Fruit fly (Drosophila melanogaster) whole organism, wandering third instar larva: Measurements from ENCODE around the gene CG7714.

Source experiments
- Abd-B ChIP-seq: fragments of >200 bp; optimal IDR thresholded peaks from 2 replicates; lab custom pipeline; 2017; ENCODE audit warnings: missing biosample characterization, missing genetic modification characterization
- CG32264 ChIP-seq: fragments of 200-800 bp; sonication (Bioruptor generic); optimal IDR thresholded peaks from 2 replicates; lab custom pipeline; 2016; ENCODE audit warnings: missing biosample characterization, missing genetic modification characterization
- CG9705 ChIP-seq: fragments of 200-800 bp; sonication (Bioruptor generic); optimal IDR thresholded peaks from 2 replicates; lab custom pipeline; 2018; ENCODE audit warnings: missing biosample characterization, mild to moderate bottlenecking, missing genetic modification characterization
- CrebA ChIP-seq: fragments of 200-800 bp; sonication (Bioruptor generic); optimal IDR thresholded peaks from 2 replicates; lab custom pipeline; 2016; ENCODE audit warnings: missing biosample characterization, mild to moderate bottlenecking, missing genetic modification characterization, borderline replicate concordance
- Dfd ChIP-seq: fragments of >200 bp; optimal IDR thresholded peaks from 2 replicates; lab custom pipeline; 2017; ENCODE audit warnings: missing biosample characterization, missing genetic modification characterization
- Dif ChIP-seq: fragments of 200-275, 200-300 bp; sonication (Bioruptor generic); optimal IDR thresholded peaks from 2 replicates; lab custom pipeline; 2018; ENCODE audit warnings: missing biosample characterization, missing genetic modification characterization; ENCODE audit not compliant: partially characterized antibody
- GATAd ChIP-seq: sonication (Bioruptor generic); optimal IDR thresholded peaks from 2 replicates; lab custom pipeline; 2016; ENCODE audit warnings: missing biosample characterization, missing genetic modification characterization
- HLH106 ChIP-seq: fragments of 200-800 bp; optimal IDR thresholded peaks from 3 replicates; lab custom pipeline; 2019; ENCODE audit warnings: missing biosample characterization, mild to moderate bottlenecking, missing genetic modification characterization, moderate library complexity
- Hnf4 ChIP-seq: fragments of 200-800 bp; sonication (Bioruptor generic); optimal IDR thresholded peaks from 2 replicates; lab custom pipeline; 2016; ENCODE audit warnings: missing biosample characterization, mild to moderate bottlenecking, missing genetic modification characterization
- Hr78 ChIP-seq: fragments of >200 bp; optimal IDR thresholded peaks from 2 replicates; lab custom pipeline; 2017; ENCODE audit warnings: missing biosample characterization, missing genetic modification characterization
- Hr83 ChIP-seq: fragments of 200-300 bp; sonication (Bioruptor generic); optimal IDR thresholded peaks from 2 replicates; lab custom pipeline; 2016; ENCODE audit warnings: missing biosample characterization, mild to moderate bottlenecking, missing genetic modification characterization, moderate library complexity; ENCODE audit not compliant: poor library complexity, severe bottlenecking
- Jra ChIP-seq: sonication (Bioruptor generic); optimal IDR thresholded peaks from 2 replicates; lab custom pipeline; 2016; ENCODE audit warnings: missing biosample characterization, missing genetic modification characterization
- Mio ChIP-seq: sonication (Bioruptor generic); optimal IDR thresholded peaks from 2 replicates; lab custom pipeline; 2016; ENCODE audit warnings: missing biosample characterization, missing genetic modification characterization
- Myc ChIP-seq: fragments of >200 bp; optimal IDR thresholded peaks from 2 replicates; lab custom pipeline; 2017
- N ChIP-seq: fragments of >200 bp; optimal IDR thresholded peaks from 2 replicates; lab custom pipeline; 2018; ENCODE audit warnings: missing biosample characterization, missing external identifiers, missing genetic modification characterization
- OdsH ChIP-seq: fragments of 200-800 bp; sonication (Bioruptor generic); optimal IDR thresholded peaks from 2 replicates; lab custom pipeline; 2016; ENCODE audit warnings: missing biosample characterization, mild to moderate bottlenecking, missing genetic modification characterization
- Rel ChIP-seq, 2 experiments: fragments of 200-800 bp; sonication (Bioruptor generic) in 1 of 2; optimal IDR thresholded peaks; 2 replicates in 1 of 2; 3 replicates in 1 of 2; lab custom pipeline; 2016 to 2019; ENCODE audit warnings: mild to moderate bottlenecking in 2 of 2, missing biosample characterization in 2 of 2, missing genetic modification characterization in 2 of 2, moderate library complexity in 1 of 2
- Sp1 ChIP-seq: fragments of 200-800 bp; sonication (Bioruptor generic); optimal IDR thresholded peaks from 3 replicates; lab custom pipeline; 2019; ENCODE audit warnings: missing biosample characterization, mild to moderate bottlenecking, missing genetic modification characterization, moderate library complexity
- Vsx2 ChIP-seq: fragments of 200-300, 225-300 bp; sonication (Bioruptor generic); optimal IDR thresholded peaks from 2 replicates; lab custom pipeline; 2018; ENCODE audit warnings: missing biosample characterization, missing genetic modification characterization; ENCODE audit not compliant: partially characterized antibody
- br ChIP-seq: fragments of 200-800 bp; sonication (Bioruptor generic); optimal IDR thresholded peaks from 2 replicates; lab custom pipeline; 2016; ENCODE audit warnings: missing biosample characterization, missing genetic modification characterization
- brk ChIP-seq: fragments of 200-800 bp; sonication (Bioruptor generic); optimal IDR thresholded peaks from 2 replicates; lab custom pipeline; 2016; ENCODE audit warnings: missing biosample characterization, mild to moderate bottlenecking, missing genetic modification characterization
- dl ChIP-seq, 2 experiments: fragments of 175-275, 200-275 bp in 1 of 2; fragments of 200-275 bp in 1 of 2; sonication (Bioruptor generic); optimal IDR thresholded peaks; lab custom pipeline; 2018; ENCODE audit warnings: mild to moderate bottlenecking in 2 of 2, missing biosample characterization in 2 of 2, missing genetic modification characterization in 2 of 2, moderate library complexity in 2 of 2; ENCODE audit not compliant: partially characterized antibody in 2 of 2, insufficient read depth in 1 of 2
- dmrt93B ChIP-seq: fragments of 200-800 bp; sonication (Bioruptor generic); optimal IDR thresholded peaks from 2 replicates; lab custom pipeline; 2018; ENCODE audit warnings: missing biosample characterization, mild to moderate bottlenecking, missing genetic modification characterization
- dsf ChIP-seq: sonication (Bioruptor generic); optimal IDR thresholded peaks from 2 replicates; lab custom pipeline; 2016; ENCODE audit warnings: missing biosample characterization, missing genetic modification characterization, borderline replicate concordance
- ey ChIP-seq: fragments of 200-800 bp; sonication (Bioruptor generic); optimal IDR thresholded peaks from 2 replicates; lab custom pipeline; 2016; ENCODE audit warnings: missing biosample characterization, missing genetic modification characterization
- foxo ChIP-seq, 2 experiments: fragments of 200-800 bp; sonication (Bioruptor generic); optimal IDR thresholded peaks; 2 replicates in 1 of 2; 3 replicates in 1 of 2; lab custom pipeline; 2016 to 2017; ENCODE audit warnings: missing biosample characterization in 2 of 2, missing genetic modification characterization in 2 of 2
- fru ChIP-seq: fragments of 200-800 bp; sonication (Bioruptor generic); optimal IDR thresholded peaks from 3 replicates; lab custom pipeline; 2016; ENCODE audit warnings: missing biosample characterization, mild to moderate bottlenecking, missing genetic modification characterization
- h ChIP-seq: fragments of 200-800 bp; sonication (Bioruptor generic); optimal IDR thresholded peaks from 3 replicates; lab custom pipeline; 2016; ENCODE audit warnings: missing biosample characterization, mild to moderate bottlenecking, missing genetic modification characterization
- jim ChIP-seq: fragments of 175-275, 200-325 bp; sonication (Bioruptor generic); optimal IDR thresholded peaks from 2 replicates; lab custom pipeline; 2016; ENCODE audit warnings: missing biosample characterization, mild to moderate bottlenecking, missing genetic modification characterization
- lola ChIP-seq: fragments of >200 bp; optimal IDR thresholded peaks from 2 replicates; lab custom pipeline; 2017; ENCODE audit warnings: missing biosample characterization, missing genetic modification characterization
- pan ChIP-seq: fragments of >200 bp; optimal IDR thresholded peaks from 2 replicates; lab custom pipeline; 2017
- psq ChIP-seq: fragments of 200-800 bp; sonication (Bioruptor generic); optimal IDR thresholded peaks from 3 replicates; lab custom pipeline; 2017; ENCODE audit warnings: missing biosample characterization, mild to moderate bottlenecking, missing genetic modification characterization, moderate library complexity
- rgr ChIP-seq: fragments of 200-800 bp; sonication (Bioruptor generic); optimal IDR thresholded peaks from 3 replicates; lab custom pipeline; 2016; ENCODE audit warnings: missing biosample characterization, mild to moderate bottlenecking, missing genetic modification characterization
- sage ChIP-seq: fragments of 200-800 bp; sonication (Bioruptor generic); optimal IDR thresholded peaks from 2 replicates; lab custom pipeline; 2016; ENCODE audit warnings: missing biosample characterization, mild to moderate bottlenecking, missing genetic modification characterization
- sv ChIP-seq: fragments of 200-800 bp; sonication (Bioruptor generic); optimal IDR thresholded peaks from 3 replicates; lab custom pipeline; 2016; ENCODE audit warnings: missing biosample characterization, missing genetic modification characterization
- tai ChIP-seq: sonication (Bioruptor generic); optimal IDR thresholded peaks from 2 replicates; lab custom pipeline; 2016; ENCODE audit warnings: missing biosample characterization, missing genetic modification characterization
- usp ChIP-seq: fragments of >200 bp; optimal IDR thresholded peaks from 2 replicates; lab custom pipeline; 2017; ENCODE audit warnings: missing biosample characterization, missing genetic modification characterization
- woc ChIP-seq: sonication (Bioruptor generic); optimal IDR thresholded peaks from 2 replicates; lab custom pipeline; 2016; ENCODE audit warnings: missing biosample characterization, mild to moderate bottlenecking, missing genetic modification characterization

The CG7714 gene

dm6 chr3R:18742358-18743269 lies 16.4 kb upstream of the CG7714 start:
- no peak for TF ChIP-seq CG32264 (GFP tag; lab: Kevin White, UChicago)
- peak; percentile 51 for TF ChIP-seq Sp1 (GFP tag; lab: Kevin White, UChicago)
- TF ChIP-seq sage (GFP tag; lab: Kevin White, UChicago): peak; percentile 62
- TF ChIP-seq psq: no peak
- TF ChIP-seq usp: no peak
- TF ChIP-seq sv (GFP tag; lab: Kevin White, UChicago): no peak
- no peak for TF ChIP-seq Abd-B (GFP tag; lab: Kevin White, UChicago)
- TF ChIP-seq Myc (lab: Kevin White, UChicago): no peak
- peak; percentile 11 for TF ChIP-seq brk (GFP tag; lab: Kevin White, UChicago)
- peak; percentile 24 for TF ChIP-seq Jra (GFP tag; lab: Kevin White, UChicago)
- peak; percentile 52 for TF ChIP-seq Vsx2 (GFP tag; lab: Kevin White, UChicago)
- no peak for TF ChIP-seq Mio
- peak; percentile 47 for TF ChIP-seq woc
- TF ChIP-seq rgr: peak; percentile 82
- peak; percentile 81 for TF ChIP-seq br (GFP tag; lab: Kevin White, UChicago)
- TF ChIP-seq CrebA (GFP tag; lab: Kevin White, UChicago): no peak
- TF ChIP-seq Rel (GFP tag; optimal IDR thresholded peaks at IDR 0.05; lab: Kevin White, UChicago): no peak
- peak; percentile 99 for TF ChIP-seq Rel (tag; optimal IDR thresholded peaks at IDR 0.05; lab: Kevin White, UChicago)
- peak; percentile 55 for TF ChIP-seq dmrt93B (GFP tag; lab: Kevin White, UChicago)
- peak; percentile 62 for TF ChIP-seq Hnf4 (GFP tag; lab: Kevin White, UChicago)
- TF ChIP-seq CG9705 (GFP tag; lab: Kevin White, UChicago): peak; percentile 16
- TF ChIP-seq pan (lab: Kevin White, UChicago): no peak
- peak; percentile 73 for TF ChIP-seq fru (GFP tag; lab: Kevin White, UChicago)
- TF ChIP-seq tai (GFP tag; lab: Kevin White, UChicago): no peak
- TF ChIP-seq foxo (GFP tag; optimal IDR thresholded peaks at IDR 0.05; lab: Kevin White, UChicago): peak; percentile 26 to 71
- TF ChIP-seq OdsH: peak; percentile 62
- TF ChIP-seq Hr83: no peak
- TF ChIP-seq ey (GFP tag; lab: Kevin White, UChicago): peak; percentile 70
- TF ChIP-seq h: peak; percentile 67
- no peak for TF ChIP-seq GATAd (GFP tag; lab: Kevin White, UChicago)
- TF ChIP-seq HLH106 (tag; lab: Kevin White, UChicago): peak; percentile 70
- TF ChIP-seq N (GFP tag; lab: Kevin White, UChicago): peak; percentile 12
- TF ChIP-seq dl (GFP tag; optimal IDR thresholded peaks at IDR 0.05; lab: Kevin White, UChicago; ENCODE audit: insufficient read depth in 1 of 2, partially characterized antibody in 2 of 2): peak; percentile 73
- peak; percentile 80 for TF ChIP-seq Dif (GFP tag; lab: Kevin White, UChicago)
- TF ChIP-seq Hr78: no peak
- peak; percentile 14 for TF ChIP-seq dsf
- no peak for TF ChIP-seq lola (GFP tag; lab: Kevin White, UChicago)
- no peak for TF ChIP-seq Dfd (GFP tag; lab: Kevin White, UChicago)
- no peak for TF ChIP-seq jim (GFP tag; lab: Kevin White, UChicago)

dm6 chr3R:18741844-18742187 lies 15.6 kb upstream of the CG7714 start:
- TF ChIP-seq GATAd (GFP tag; lab: Kevin White, UChicago) (no peak), Myc (lab: Kevin White, UChicago) (no peak), Hr78 (no peak), br (GFP tag; lab: Kevin White, UChicago) (no peak), sv (GFP tag; lab: Kevin White, UChicago) (peak; percentile 52), sage (GFP tag; lab: Kevin White, UChicago) (no peak), fru (GFP tag; lab: Kevin White, UChicago) (no peak), woc (no peak), Dif (GFP tag; lab: Kevin White, UChicago) (no peak), CrebA (GFP tag; lab: Kevin White, UChicago) (no peak), Dfd (GFP tag; lab: Kevin White, UChicago) (no peak), jim (GFP tag; lab: Kevin White, UChicago) (no peak), CG9705 (GFP tag; lab: Kevin White, UChicago) (no peak), tai (GFP tag; lab: Kevin White, UChicago) (no peak), dsf (no peak), rgr (no peak), Mio (no peak), Rel (GFP tag; optimal IDR thresholded peaks at IDR 0.05; lab: Kevin White, UChicago) (no peak), Rel (tag; optimal IDR thresholded peaks at IDR 0.05; lab: Kevin White, UChicago) (no peak), ey (GFP tag; lab: Kevin White, UChicago) (peak; percentile 11), OdsH (no peak), Jra (GFP tag; lab: Kevin White, UChicago) (no peak), lola (GFP tag; lab: Kevin White, UChicago) (no peak), Abd-B (GFP tag; lab: Kevin White, UChicago) (no peak), Vsx2 (GFP tag; lab: Kevin White, UChicago) (no peak), Sp1 (GFP tag; lab: Kevin White, UChicago) (no peak), CG32264 (GFP tag; lab: Kevin White, UChicago) (no peak), brk (GFP tag; lab: Kevin White, UChicago) (no peak), Hr83 (peak; percentile 34), HLH106 (tag; lab: Kevin White, UChicago) (no peak), h (no peak), pan (lab: Kevin White, UChicago) (no peak), N (GFP tag; lab: Kevin White, UChicago) (no peak), dl (GFP tag; optimal IDR thresholded peaks at IDR 0.05; lab: Kevin White, UChicago; ENCODE audit: insufficient read depth in 1 of 2, partially characterized antibody in 2 of 2) (no peak), psq (peak; percentile 16), usp (no peak), foxo (GFP tag; optimal IDR thresholded peaks at IDR 0.05; lab: Kevin White, UChicago) (no peak)
